Fruit fly (Drosophila melanogaster): ENCODE results near the gene Gs2.

dm6 chrX:11409647-11410046 lies 13.0 kb upstream of the Gs2 start, which contains the start of gene CG15196:
- no peak for TF ChIP-seq usp (GFP tag; optimal IDR thresholded peaks at IDR 0.05)
- TF ChIP-seq psq (optimal IDR thresholded peaks at IDR 0.05): no peak
- no peak for TF ChIP-seq Dll (optimal IDR thresholded peaks at IDR 0.05)
- no peak for TF ChIP-seq CG8478 (optimal IDR thresholded peaks at IDR 0.05)
